Fruit fly (Drosophila melanogaster): ENCODE measurements around the gene cindr.

cindr gene

DNA sequence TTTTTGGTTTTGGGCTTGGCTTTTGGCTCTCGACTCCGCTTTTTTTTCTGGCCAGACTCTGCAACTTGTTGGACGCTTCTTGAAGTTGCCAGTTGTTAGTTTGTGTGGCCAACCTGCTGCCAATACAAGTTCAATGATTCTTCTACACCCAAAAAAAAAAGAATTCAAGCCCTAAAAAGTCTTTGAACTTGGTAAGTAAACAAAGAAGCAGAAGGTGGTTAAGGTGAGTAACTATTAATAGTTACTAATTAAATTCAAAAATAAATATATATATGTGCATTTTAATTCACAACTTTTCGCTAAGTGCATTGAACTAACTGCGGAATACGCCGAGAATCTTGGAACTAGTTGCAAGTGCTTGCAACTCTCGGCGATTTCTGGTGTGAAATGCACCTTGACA lies 24.7 kb downstream of the cindr start (continued):
- TF ChIP-seq salr (GFP tag; optimal IDR thresholded peaks at IDR 0.05) (peak in 1 of 2 experiments; percentile 53), eg (GFP tag; IDR thresholded peaks at IDR 0.05) (peak; percentile 76), CG1621 (tag; optimal IDR thresholded peaks at IDR 0.05) (no peak), CG3032 (tag; optimal IDR thresholded peaks at IDR 0.05) (peak; percentile 30), fd85E (GFP tag; optimal IDR thresholded peaks at IDR 0.05) (no peak), CG3919 (GFP tag; optimal IDR thresholded peaks at IDR 0.05) (peak; percentile 42), Eip78C (GFP tag) (peak; percentile 68), Ets96B (tag; optimal IDR thresholded peaks at IDR 0.05) (peak; percentile 14), CG6276 (GFP tag; optimal IDR thresholded peaks at IDR 0.05) (peak; percentile 55), Sox14 (GFP tag; optimal IDR thresholded peaks at IDR 0.05) (peak; percentile 4), lz (GFP tag; optimal IDR thresholded peaks at IDR 0.05) (no peak), net (GFP tag; optimal IDR thresholded peaks at IDR 0.05) (peak; percentile 42), CG10669 (GFP tag; optimal IDR thresholded peaks at IDR 0.05) (no peak), ss (GFP tag; optimal IDR thresholded peaks at IDR 0.05) (no peak), CG16779 (tag; optimal IDR thresholded peaks at IDR 0.05) (no peak), CG31627 (GFP tag; optimal IDR thresholded peaks at IDR 0.05) (no peak), fkh (GFP tag; optimal IDR thresholded peaks at IDR 0.05) (no peak), OdsH (GFP tag; optimal IDR thresholded peaks at IDR 0.05) (peak; percentile 28), CG11294 (GFP tag; IDR thresholded peaks at IDR 0.05) (peak; percentile 36; the same call in 1 of the 2 replicates), CG6854 (GFP tag; optimal IDR thresholded peaks at IDR 0.05) (no peak), CG6163 (GFP tag; IDR thresholded peaks at IDR 0.05) (peak; percentile 74), CG11762 (GFP tag; optimal IDR thresholded peaks at IDR 0.05; ENCODE audit: insufficient read depth) (no peak), Gug (GFP tag; IDR thresholded peaks at IDR 0.05) (peak; percentile 42), CG9139 (GFP tag; optimal IDR thresholded peaks at IDR 0.05) (no peak), dac (GFP tag; optimal IDR thresholded peaks at IDR 0.05) (no peak), topi (GFP tag; optimal IDR thresholded peaks at IDR 0.05) (peak; percentile 17), svp (GFP tag) (peak; percentile 34), Smox (GFP tag; optimal IDR thresholded peaks at IDR 0.05) (no peak), CG15336 (GFP tag; IDR thresholded peaks at IDR 0.05) (peak; percentile 79), Hr38 (GFP tag; optimal IDR thresholded peaks at IDR 0.05) (no peak)

DNA sequence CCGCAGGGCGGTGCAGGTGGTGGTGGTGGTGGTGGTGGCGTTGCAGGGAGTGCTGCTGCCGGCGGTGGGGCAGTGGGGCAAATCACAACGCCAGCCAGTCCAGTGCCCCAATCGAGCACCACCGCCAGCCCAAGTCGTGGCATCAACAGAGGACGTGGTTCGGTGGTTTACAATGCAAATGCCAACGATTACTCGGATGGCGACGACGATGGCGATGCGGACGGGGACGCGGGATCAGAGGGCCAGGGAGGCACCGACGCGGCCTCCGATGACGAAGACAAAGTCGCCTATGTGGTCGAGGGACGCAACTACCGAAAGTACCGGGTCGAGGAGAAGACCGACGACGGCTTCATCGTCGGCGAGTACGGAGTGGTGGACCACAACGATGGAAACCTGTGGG lies 32.3 kb downstream of the cindr start:
- TF ChIP-seq CG15336 (GFP tag; IDR thresholded peaks at IDR 0.05): no peak
- no peak for TF ChIP-seq Lpt (GFP tag; optimal IDR thresholded peaks at IDR 0.05)
- peak; percentile 55 for TF ChIP-seq svp (GFP tag)
- TF ChIP-seq topi (GFP tag; optimal IDR thresholded peaks at IDR 0.05): no peak
- TF ChIP-seq Eip78C (GFP tag): peak; percentile 13
- no peak for TF ChIP-seq CG9139 (GFP tag; optimal IDR thresholded peaks at IDR 0.05)
- TF ChIP-seq Hr38 (GFP tag; optimal IDR thresholded peaks at IDR 0.05): peak; percentile 2
- TF ChIP-seq dsx (GFP tag; optimal IDR thresholded peaks at IDR 0.05; ENCODE audit: poor library complexity, severe bottlenecking): peak; percentile 66
- TF ChIP-seq CG11294 (GFP tag; IDR thresholded peaks at IDR 0.05): no peak
- TF ChIP-seq CG6808 (GFP tag; optimal IDR thresholded peaks at IDR 0.05): no peak
- TF ChIP-seq Eip75B (GFP tag; optimal IDR thresholded peaks at IDR 0.05): no peak
- TF ChIP-seq Gug (GFP tag; IDR thresholded peaks at IDR 0.05): no peak
- TF ChIP-seq acj6 (GFP tag; optimal IDR thresholded peaks at IDR 0.05): no peak

DNA sequence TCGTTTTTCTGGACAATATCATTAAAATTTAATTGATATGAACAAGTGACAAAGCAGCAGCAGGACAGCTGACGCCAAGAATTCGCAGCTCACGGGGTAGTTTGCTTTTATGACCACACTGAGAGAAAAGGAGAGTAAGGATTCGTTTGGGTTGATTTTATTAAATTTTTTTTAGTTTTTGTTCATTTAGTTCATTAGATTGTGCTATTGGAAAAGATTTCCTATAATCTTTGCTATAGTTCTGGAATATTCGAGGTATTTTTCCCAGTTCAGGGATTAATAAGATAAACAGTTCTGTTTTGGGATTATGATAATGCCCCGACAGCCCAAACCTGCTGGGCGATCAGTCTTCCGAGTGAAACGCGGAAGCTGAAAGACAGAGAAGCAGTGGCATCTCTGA lies 33.8 kb downstream of the cindr start:
- peak; percentile 95 for TF ChIP-seq Eip78C (GFP tag)
- peak; percentile 65 for TF ChIP-seq OdsH (GFP tag; optimal IDR thresholded peaks at IDR 0.05)
- TF ChIP-seq Hr38 (GFP tag; optimal IDR thresholded peaks at IDR 0.05): no peak
- TF ChIP-seq Eip93F (GFP tag; optimal IDR thresholded peaks at IDR 0.05): no peak
- 0 out of 3 replicates have a peak, but pooled peaks have one; percentile 17 for TF ChIP-seq eg (GFP tag; IDR thresholded peaks at IDR 0.05)
- no peak for TF ChIP-seq Gug (GFP tag; IDR thresholded peaks at IDR 0.05)
- no peak for TF ChIP-seq fkh (GFP tag; optimal IDR thresholded peaks at IDR 0.05)
- peak; percentile 73 for TF ChIP-seq CG34406 (GFP tag; optimal IDR thresholded peaks at IDR 0.05)
- TF ChIP-seq Sox14 (GFP tag; optimal IDR thresholded peaks at IDR 0.05): peak; percentile 70
- TF ChIP-seq vri (GFP tag; optimal IDR thresholded peaks at IDR 0.05): peak; percentile 18
- peak; percentile 48; the same call in 1 of the 2 replicates for TF ChIP-seq CG15336 (GFP tag; IDR thresholded peaks at IDR 0.05)
- peak; percentile 82 for TF ChIP-seq CG31627 (GFP tag; optimal IDR thresholded peaks at IDR 0.05)
- TF ChIP-seq cyc (GFP tag; optimal IDR thresholded peaks at IDR 0.05): peak; percentile 76
- peak; percentile 81 for TF ChIP-seq fd59A (GFP tag; optimal IDR thresholded peaks at IDR 0.05)
- peak; percentile 46 for TF ChIP-seq CG11902 (GFP tag; optimal IDR thresholded peaks at IDR 0.05)
- peak; percentile 50 for TF ChIP-seq CG11762 (GFP tag; optimal IDR thresholded peaks at IDR 0.05; ENCODE audit: insufficient read depth)
- peak; percentile 63 for TF ChIP-seq net (GFP tag; optimal IDR thresholded peaks at IDR 0.05)
- TF ChIP-seq Hr39 (GFP tag; optimal IDR thresholded peaks at IDR 0.05): peak; percentile 70
- peak; percentile 79 for TF ChIP-seq esn (GFP tag; optimal IDR thresholded peaks at IDR 0.05)
- no peak for TF ChIP-seq fd85E (GFP tag; optimal IDR thresholded peaks at IDR 0.05)
- TF ChIP-seq CG10669 (GFP tag; optimal IDR thresholded peaks at IDR 0.05): peak; percentile 85
- TF ChIP-seq CG10631 (GFP tag; optimal IDR thresholded peaks at IDR 0.05): peak; percentile 68
- TF ChIP-seq topi (GFP tag; optimal IDR thresholded peaks at IDR 0.05): peak; percentile 85
- TF ChIP-seq ss (GFP tag; optimal IDR thresholded peaks at IDR 0.05): peak; percentile 23 to 69
- TF ChIP-seq Blimp-1 (GFP tag; optimal IDR thresholded peaks at IDR 0.05): no peak
- TF ChIP-seq lz (GFP tag; optimal IDR thresholded peaks at IDR 0.05): peak; percentile 71
- no peak for TF ChIP-seq CG7368 (GFP tag; optimal IDR thresholded peaks at IDR 0.05)
